Fruit fly (Drosophila melanogaster) whole organism, embryonic: ENCODE data around the gene ebd1.

Source experiments
- ATbp ChIP-seq: fragments of 200-800 bp; sonication (Bioruptor generic); optimal IDR thresholded peaks from 2 replicates; lab custom pipeline; 2017; ENCODE audit warnings: missing biosample characterization, mild to moderate bottlenecking, missing genetic modification characterization, missing genetic modification reagents
- CG11247 ChIP-seq: fragments of 200-800 bp; sonication (Bioruptor generic); IDR thresholded peaks from 2 replicates; pipeline ENCODE4 v1.3.6; 2022; ENCODE audit warnings: missing biosample characterization, missing genetic modification characterization
- CG11560 ChIP-seq: fragments of 200-800 bp; sonication (Bioruptor generic); IDR thresholded peaks from 3 replicates; pipeline ENCODE4 v1.3.6; 2022; ENCODE audit warnings: missing biosample characterization, missing genetic modification characterization
- CG12155 ChIP-seq: fragments of 200-800 bp; sonication (Bioruptor generic); optimal IDR thresholded peaks from 3 replicates; lab custom pipeline; 2016; ENCODE audit warnings: missing biosample characterization, missing genetic modification characterization
- CG12391 ChIP-seq: fragments of 200-800 bp; sonication (Bioruptor generic); optimal IDR thresholded peaks from 3 replicates; lab custom pipeline; 2018; ENCODE audit warnings: missing biosample characterization, mild to moderate bottlenecking, missing genetic modification characterization, moderate library complexity
- CG13894 ChIP-seq: fragments of 200-800 bp; sonication (Bioruptor generic); optimal IDR thresholded peaks from 3 replicates; lab custom pipeline; 2018; ENCODE audit warnings: missing biosample characterization, mild to moderate bottlenecking, missing genetic modification characterization, moderate library complexity
- CG14441 ChIP-seq: fragments of 200-800 bp; sonication (Bioruptor generic); IDR thresholded peaks from 2 replicates; pipeline ENCODE4 v1.3.6; 2022; ENCODE audit warnings: missing biosample characterization, missing genetic modification characterization
- CG31224 ChIP-seq: fragments of 200-800 bp; sonication (Bioruptor generic); IDR thresholded peaks from 2 replicates; pipeline ENCODE4 v1.3.6; 2022; ENCODE audit warnings: missing biosample characterization, missing genetic modification characterization
- CG31365 ChIP-seq: fragments of 200-800 bp; sonication (Bioruptor generic); optimal IDR thresholded peaks from 2 replicates; lab custom pipeline; 2018; ENCODE audit warnings: missing biosample characterization, mild to moderate bottlenecking, missing genetic modification characterization
- CG3407 ChIP-seq: fragments of 200-800 bp; sonication (Bioruptor generic); optimal IDR thresholded peaks from 2 replicates; lab custom pipeline; 2018; ENCODE audit warnings: missing biosample characterization, mild to moderate bottlenecking, missing genetic modification characterization
- CG34422 ChIP-seq: fragments of 200-800 bp; sonication (Bioruptor generic); IDR thresholded peaks from 3 replicates; pipeline ENCODE4 v1.3.6; 2022; ENCODE audit warnings: missing biosample characterization, missing genetic modification characterization
- CG3995 ChIP-seq: fragments of 200-800 bp; sonication (Bioruptor generic); optimal IDR thresholded peaks from 3 replicates; lab custom pipeline; 2016; ENCODE audit warnings: missing biosample characterization, missing genetic modification characterization
- CG4730 ChIP-seq: fragments of 200-800 bp; sonication (Bioruptor generic); IDR thresholded peaks from 2 replicates; pipeline ENCODE4 v1.3.6; 2022; ENCODE audit warnings: missing biosample characterization, missing genetic modification characterization
- CG6689 ChIP-seq: fragments of 200-800 bp; sonication (Bioruptor generic); IDR thresholded peaks from 2 replicates; pipeline ENCODE4 v1.3.6; 2022; ENCODE audit warnings: missing biosample characterization, missing genetic modification characterization
- CG6765 ChIP-seq: fragments of 200-800 bp; sonication (Bioruptor generic); optimal IDR thresholded peaks from 3 replicates; lab custom pipeline; 2017; ENCODE audit warnings: missing biosample characterization, mild to moderate bottlenecking, missing genetic modification characterization
- CG7963 ChIP-seq: fragments of 200-800 bp; sonication (Bioruptor generic); IDR thresholded peaks from 3 replicates; pipeline ENCODE4 v1.3.6; 2022; ENCODE audit warnings: missing biosample characterization, missing genetic modification characterization; ENCODE audit not compliant: partially characterized antibody
- CG9609 ChIP-seq: fragments of 200-800 bp; sonication (Bioruptor generic); optimal IDR thresholded peaks from 3 replicates; lab custom pipeline; 2016; ENCODE audit warnings: missing biosample characterization, missing genetic modification characterization
- Dek ChIP-seq: fragments of 200-800 bp; sonication (Bioruptor generic); optimal IDR thresholded peaks from 3 replicates; lab custom pipeline; 2019; ENCODE audit warnings: missing biosample characterization, mild to moderate bottlenecking, missing genetic modification characterization, moderate library complexity
- Drgx ChIP-seq: fragments of 200-800 bp; sonication (Bioruptor generic); IDR thresholded peaks from 2 replicates; pipeline ENCODE4 v1.3.6; 2022; ENCODE audit warnings: missing biosample characterization, missing genetic modification characterization
- ERR ChIP-seq: fragments of 200-800 bp; sonication (Bioruptor generic); optimal IDR thresholded peaks from 2 replicates; lab custom pipeline; 2016; ENCODE audit warnings: missing biosample characterization, missing genetic modification characterization
- HmgZ ChIP-seq: fragments of 200-800 bp; sonication (Bioruptor generic); optimal IDR thresholded peaks from 2 replicates; lab custom pipeline; 2018; ENCODE audit warnings: missing biosample characterization, mild to moderate bottlenecking, missing genetic modification characterization
- Hmx ChIP-seq: fragments of 200-800 bp; sonication (Bioruptor generic); optimal IDR thresholded peaks from 2 replicates; lab custom pipeline; 2016; ENCODE audit warnings: missing biosample characterization, missing genetic modification characterization
- Hr51 ChIP-seq, 2 experiments: fragments of 200-800 bp; sonication (Bioruptor generic); optimal IDR thresholded peaks; 2 replicates in 1 of 2; 3 replicates in 1 of 2; lab custom pipeline; 2016 to 2018; ENCODE audit warnings: missing biosample characterization in 2 of 2, missing genetic modification characterization in 2 of 2, mild to moderate bottlenecking in 1 of 2, moderate library complexity in 1 of 2
- Hr78 ChIP-seq, 2 experiments: fragments of 200-800 bp in 1 of 2; fragments of >200 bp in 1 of 2; sonication (Bioruptor generic) in 1 of 2; optimal IDR thresholded peaks; 2 replicates each; lab custom pipeline; 2017 to 2019; ENCODE audit warnings: missing biosample characterization in 2 of 2, missing genetic modification characterization in 2 of 2, mild to moderate bottlenecking in 1 of 2, moderate library complexity in 1 of 2
- Hsf ChIP-seq: fragments of 200-800 bp; sonication (Bioruptor generic); optimal IDR thresholded peaks from 3 replicates; lab custom pipeline; 2016; ENCODE audit warnings: missing biosample characterization, missing genetic modification characterization
- MTF-1 ChIP-seq: fragments of 200-800 bp; sonication (Bioruptor generic); optimal IDR thresholded peaks from 2 replicates; lab custom pipeline; 2018; ENCODE audit warnings: missing biosample characterization, mild to moderate bottlenecking, missing genetic modification characterization, borderline replicate concordance
- Myb ChIP-seq: fragments of 200-800 bp; sonication (Bioruptor generic); optimal IDR thresholded peaks from 2 replicates; lab custom pipeline; 2016; ENCODE audit warnings: missing biosample characterization, missing genetic modification characterization
- NC2β ChIP-seq: fragments of 200-800 bp; sonication (Bioruptor generic); optimal IDR thresholded peaks from 2 replicates; lab custom pipeline; 2016; ENCODE audit warnings: missing biosample characterization, missing genetic modification characterization
- Neu2 ChIP-seq: fragments of 200-800 bp; sonication (Bioruptor generic); optimal IDR thresholded peaks from 3 replicates; lab custom pipeline; 2016; ENCODE audit warnings: missing biosample characterization, missing genetic modification characterization, borderline replicate concordance
- Sin3A ChIP-seq: fragments of >200 bp; optimal IDR thresholded peaks from 2 replicates; lab custom pipeline; 2018
- Spps ChIP-seq: fragments of 200-800 bp; sonication (Bioruptor generic); optimal IDR thresholded peaks from 2 replicates; lab custom pipeline; 2018; ENCODE audit warnings: missing biosample characterization, mild to moderate bottlenecking, missing genetic modification characterization
- Sry-δ ChIP-seq: fragments of 200-800 bp; sonication (Bioruptor generic); optimal IDR thresholded peaks from 2 replicates; lab custom pipeline; 2016; ENCODE audit warnings: missing biosample characterization, missing genetic modification characterization
- Xrp1 ChIP-seq: fragments of 200-800 bp; sonication (Bioruptor generic); IDR thresholded peaks from 2 replicates; pipeline ENCODE4 v1.3.6; 2022; ENCODE audit warnings: missing biosample characterization, missing genetic modification characterization
- cas ChIP-seq: fragments of 200-800 bp; sonication (Bioruptor generic); IDR thresholded peaks from 2 replicates; pipeline ENCODE4 v1.3.6; 2022; ENCODE audit warnings: missing biosample characterization, missing genetic modification characterization
- fd96Cb ChIP-seq: fragments of 200-800 bp; sonication (Bioruptor generic); optimal IDR thresholded peaks from 2 replicates; lab custom pipeline; 2018; ENCODE audit warnings: missing biosample characterization, mild to moderate bottlenecking, missing genetic modification characterization, moderate library complexity
- gro ChIP-seq: fragments of 200-800 bp; sonication (Bioruptor generic); optimal IDR thresholded peaks from 2 replicates; lab custom pipeline; 2016; ENCODE audit warnings: missing biosample characterization, missing genetic modification characterization
- gt ChIP-seq: fragments of 200-800 bp; sonication (Bioruptor generic); IDR thresholded peaks from 2 replicates; pipeline ENCODE4 v1.3.6; 2022; ENCODE audit warnings: missing biosample characterization, missing genetic modification characterization
- ham ChIP-seq: fragments of 200-800 bp; sonication (Bioruptor generic); IDR thresholded peaks from 2 replicates; pipeline ENCODE4 v1.3.6; 2022; ENCODE audit warnings: missing biosample characterization, missing genetic modification characterization
- hth ChIP-seq: fragments of >200 bp; optimal IDR thresholded peaks from 2 replicates; lab custom pipeline; 2017; ENCODE audit warnings: inconsistent platforms
- kah ChIP-seq: fragments of 200-800 bp; sonication (Bioruptor generic); optimal IDR thresholded peaks from 2 replicates; lab custom pipeline; 2018; ENCODE audit warnings: missing biosample characterization, mild to moderate bottlenecking, missing genetic modification characterization
- mam ChIP-seq: fragments of 200-800 bp; sonication (Bioruptor generic); optimal IDR thresholded peaks from 3 replicates; lab custom pipeline; 2016; ENCODE audit warnings: missing biosample characterization, missing genetic modification characterization
- nerfin-1 ChIP-seq: fragments of 200-800 bp; sonication (Bioruptor generic); optimal IDR thresholded peaks from 3 replicates; lab custom pipeline; 2019; ENCODE audit warnings: missing biosample characterization, mild to moderate bottlenecking, missing genetic modification characterization, moderate library complexity
- schlank ChIP-seq: fragments of 200-800 bp; sonication (Bioruptor generic); optimal IDR thresholded peaks from 2 replicates; lab custom pipeline; 2018; ENCODE audit warnings: missing biosample characterization, mild to moderate bottlenecking, missing genetic modification characterization
- sob ChIP-seq: fragments of 200-800 bp; sonication (Bioruptor generic); IDR thresholded peaks from 2 replicates; pipeline ENCODE4 v1.3.6; 2022; ENCODE audit warnings: missing biosample characterization, missing genetic modification characterization
- sqz ChIP-seq: fragments of 200-800 bp; sonication (Bioruptor generic); optimal IDR thresholded peaks from 3 replicates; lab custom pipeline; 2018; ENCODE audit warnings: missing biosample characterization, mild to moderate bottlenecking, missing genetic modification characterization
- stwl ChIP-seq: fragments of 200-800 bp; sonication (Bioruptor generic); optimal IDR thresholded peaks from 3 replicates; lab custom pipeline; 2018; ENCODE audit warnings: missing biosample characterization, mild to moderate bottlenecking, missing genetic modification characterization, moderate library complexity
- sug ChIP-seq: fragments of 200-800 bp; optimal IDR thresholded peaks from 2 replicates; lab custom pipeline; 2019; ENCODE audit warnings: missing biosample characterization, mild to moderate bottlenecking, missing genetic modification characterization, moderate library complexity
- tap ChIP-seq: fragments of 200-800 bp; optimal IDR thresholded peaks from 3 replicates; lab custom pipeline; 2019; ENCODE audit warnings: missing biosample characterization, mild to moderate bottlenecking, missing genetic modification characterization, moderate library complexity
- tin ChIP-seq: fragments of 200-800 bp; sonication (Bioruptor generic); optimal IDR thresholded peaks from 3 replicates; lab custom pipeline; 2016; ENCODE audit warnings: missing biosample characterization, missing genetic modification characterization
- vvl ChIP-seq: fragments of 200-800 bp; sonication (Bioruptor generic); IDR thresholded peaks from 2 replicates; pipeline ENCODE4 v1.3.6; 2022; ENCODE audit warnings: missing biosample characterization, missing genetic modification characterization

ebd1 gene

dm6 chr3L:684749-685440, 454 bp downstream of the ebd1 start (continued):
- TF ChIP-seq CG9609 (GFP tag; lab: Kevin White, UChicago) (no peak), CG34422 (GFP tag; lab: Robert Waterston, UW) (0 out of 3 replicates have a peak, but pooled peaks have one; percentile 34), Hsf (GFP tag; lab: Kevin White, UChicago) (peak; percentile 0), CG4730 (no peak), CG7963 (GFP tag; lab: Robert Waterston, UW) (no peak), cas (GFP tag; lab: Robert Waterston, UW) (no peak), ham (no peak), CG11560 (tag; lab: Robert Waterston, UW) (no peak), CG3407 (no peak)

dm6 chr3L:682420-682882, 2.9 kb downstream of the ebd1 start, which contains the start of gene CG3386:
TSS of gene CG3386 (minus strand) at chr3L:682470.
- no peak for TF ChIP-seq Sry-δ (GFP tag; lab: Kevin White, UChicago)
- peak; percentile 15 for TF ChIP-seq mam
- no peak for TF ChIP-seq Hr51 (GFP tag; optimal IDR thresholded peaks at IDR 0.05; lab: Kevin White, UChicago)
- TF ChIP-seq kah = no peak
- TF ChIP-seq Dek (tag; lab: Kevin White, UChicago) = no peak
- no peak for TF ChIP-seq vvl (GFP tag; lab: Robert Waterston, UW)
- no peak for TF ChIP-seq tap (tag; lab: Kevin White, UChicago)
- TF ChIP-seq ERR (GFP tag; lab: Kevin White, UChicago) = peak; percentile 18
- TF ChIP-seq sob (GFP tag; lab: Robert Waterston, UW) = no peak
- TF ChIP-seq CG3995 = no peak
- TF ChIP-seq Myb = no peak
- TF ChIP-seq nerfin-1 (tag; lab: Kevin White, UChicago) = no peak
- no peak for TF ChIP-seq schlank (tag; lab: Kevin White, UChicago)
- peak in 1 of 2 experiments; percentile 99 for TF ChIP-seq Hr78 (GFP tag; optimal IDR thresholded peaks at IDR 0.05; lab: Kevin White, UChicago)
- TF ChIP-seq MTF-1 (GFP tag; lab: Kevin White, UChicago) = no peak
- TF ChIP-seq Sin3A (lab: Kevin White, UChicago) = no peak
- TF ChIP-seq Spps (tag; lab: Kevin White, UChicago) = no peak
- TF ChIP-seq CG12155 = no peak
- TF ChIP-seq ATbp (GFP tag; lab: Kevin White, UChicago) = no peak
- TF ChIP-seq CG31224 (GFP tag; lab: Robert Waterston, UW) = no peak
- TF ChIP-seq CG6765 = no peak
- TF ChIP-seq fd96Cb (tag; lab: Kevin White, UChicago) = no peak
- 0 out of 2 replicates have a peak, but pooled peaks have one; percentile 5 for TF ChIP-seq CG6689 (GFP tag; lab: Robert Waterston, UW)
- 0 out of 2 replicates have a peak, but pooled peaks have one; percentile 19 for TF ChIP-seq Drgx (GFP tag; lab: Robert Waterston, UW)
- TF ChIP-seq Hmx (GFP tag; lab: Kevin White, UChicago) = no peak
- peak; percentile 7 for TF ChIP-seq gro (GFP tag; lab: Kevin White, UChicago)
- TF ChIP-seq NC2β (GFP tag; lab: Kevin White, UChicago) = no peak
- no peak for TF ChIP-seq hth
- no peak for TF ChIP-seq CG12391 (tag; lab: Kevin White, UChicago)
- no peak for TF ChIP-seq gt (GFP tag; lab: Robert Waterston, UW)
- no peak for TF ChIP-seq stwl (tag; lab: Kevin White, UChicago)
- TF ChIP-seq CG14441 (GFP tag; lab: Robert Waterston, UW) = no peak
- TF ChIP-seq CG13894 (tag; lab: Kevin White, UChicago) = no peak
- no peak for TF ChIP-seq HmgZ (tag; lab: Kevin White, UChicago)
- no peak for TF ChIP-seq tin (GFP tag; lab: Kevin White, UChicago)
- no peak for TF ChIP-seq CG31365 (tag; lab: Kevin White, UChicago)
- TF ChIP-seq Neu2 (GFP tag; lab: Kevin White, UChicago) = no peak
- 0 out of 2 replicates have a peak, but pooled peaks have one; percentile 11 for TF ChIP-seq Xrp1 (GFP tag; lab: Robert Waterston, UW)
- no peak for TF ChIP-seq sug (tag; lab: Kevin White, UChicago)
- no peak for TF ChIP-seq CG11247 (GFP tag; lab: Robert Waterston, UW)
- peak; percentile 38 for TF ChIP-seq sqz
